Worm (Caenorhabditis elegans) whole organism, young adult: ENCODE data around the gene ptr-3.
A peak's percentile ranks its signal among the peaks of the same experiment; 100 is the strongest.

Experiments
- B0261.1 ChIP-seq: sonication (generic microtip); optimal IDR thresholded peaks from 2 replicates; lab custom pipeline; 2016; ENCODE audit warnings: mild to moderate bottlenecking, missing genetic modification characterization, moderate library complexity, missing compliant biosample characterization
- C17E4.6 ChIP-seq: fragments of 200-800 bp; sonication (Bioruptor generic); IDR thresholded peaks from 2 replicates; pipeline ENCODE4 v1.3.6; 2022; ENCODE audit warnings: missing genetic modification reagents, missing genetic modification characterization, missing compliant biosample characterization
- D2030.7 ChIP-seq: fragments of 200-800 bp; sonication (Bioruptor generic); IDR thresholded peaks from 2 replicates; pipeline ENCODE4 v1.3.6; 2022; ENCODE audit warnings: missing genetic modification reagents, missing genetic modification characterization, missing compliant biosample characterization
- F23B12.7 ChIP-seq: sonication (generic microtip); optimal IDR thresholded peaks from 2 replicates; lab custom pipeline; 2017; ENCODE audit warnings: missing genetic modification characterization, mild to moderate bottlenecking, missing compliant biosample characterization, antibody characterized with exemption, moderate library complexity; ENCODE audit not compliant: insufficient read depth
- F37B4.10 ChIP-seq: fragments of 200-800 bp; sonication (Bioruptor generic); IDR thresholded peaks from 2 replicates; pipeline ENCODE4 v1.3.6; 2022; ENCODE audit warnings: missing genetic modification characterization, missing compliant biosample characterization
- F52B5.7 ChIP-seq: sonication (generic microtip); optimal IDR thresholded peaks from 2 replicates; lab custom pipeline; 2016; ENCODE audit warnings: mild to moderate bottlenecking, missing genetic modification characterization, missing compliant biosample characterization
- F55B11.4 ChIP-seq: sonication (generic microtip); optimal IDR thresholded peaks from 2 replicates; lab custom pipeline; 2016; ENCODE audit warnings: missing compliant biosample characterization, missing genetic modification characterization, borderline replicate concordance; ENCODE audit not compliant: insufficient read depth
- F57C9.4 ChIP-seq: sonication (generic microtip); optimal IDR thresholded peaks from 2 replicates; lab custom pipeline; 2017; ENCODE audit warnings: mild to moderate bottlenecking, missing genetic modification characterization, missing compliant biosample characterization
- Y53G8AR.9 ChIP-seq: fragments of 200-800 bp; sonication (Bioruptor generic); conservative IDR thresholded peaks from 2 replicates; pipeline ENCODE4 v1.3.6; 2022; ENCODE audit warnings: missing genetic modification reagents, missing genetic modification characterization, missing compliant biosample characterization
- Y56A3A.18 ChIP-seq: fragments of 200-800 bp; sonication (Bioruptor generic); IDR thresholded peaks from 2 replicates; pipeline ENCODE4 v1.3.6; 2022; ENCODE audit warnings: missing genetic modification reagents, missing genetic modification characterization, missing compliant biosample characterization
- aptf-3 ChIP-seq: fragments of 200-800 bp; sonication (Bioruptor generic); IDR thresholded peaks from 2 replicates; pipeline ENCODE4 v1.3.6; 2022; ENCODE audit warnings: missing genetic modification characterization, missing compliant biosample characterization
- attf-5 ChIP-seq: fragments of 200-800 bp; sonication (Bioruptor generic); optimal IDR thresholded peaks from 2 replicates; lab custom pipeline; 2018; ENCODE audit warnings: mild to moderate bottlenecking, missing genetic modification characterization, missing compliant biosample characterization
- attf-6 ChIP-seq: fragments of 200-800 bp; sonication (Bioruptor generic); IDR thresholded peaks from 2 replicates; pipeline ENCODE4 v1.3.6; 2022; ENCODE audit warnings: missing genetic modification reagents, missing genetic modification characterization, missing compliant biosample characterization
- cebp-1 ChIP-seq, 2 experiments: fragments of 200-800 bp in 1 of 2; sonication (Bioruptor generic) in 1 of 2; sonication (generic microtip) in 1 of 2; IDR thresholded peaks in 1 of 2; optimal IDR thresholded peaks in 1 of 2; 2 replicates each; pipeline versions ENCODE4 v1.3.6 to Lab custom; 2017 to 2022; ENCODE audit warnings: missing compliant biosample characterization in 2 of 2, missing genetic modification characterization in 2 of 2, mild to moderate bottlenecking in 1 of 2, missing genetic modification reagents in 1 of 2, moderate library complexity in 1 of 2
- ceh-100 ChIP-seq: fragments of 200-800 bp; sonication (Bioruptor generic); IDR thresholded peaks from 2 replicates; pipeline ENCODE4 v1.3.6; 2022; ENCODE audit warnings: missing genetic modification reagents, missing genetic modification characterization, missing compliant biosample characterization
- ceh-79 ChIP-seq: sonication (generic microtip); optimal IDR thresholded peaks from 2 replicates; lab custom pipeline; 2017; ENCODE audit warnings: mild to moderate bottlenecking, missing genetic modification characterization, missing compliant biosample characterization
- ceh-91 ChIP-seq: fragments of 200-800 bp; sonication (Bioruptor generic); IDR thresholded peaks from 2 replicates; pipeline ENCODE4 v1.3.6; 2022; ENCODE audit warnings: missing genetic modification reagents, missing genetic modification characterization, missing compliant biosample characterization
- die-1 ChIP-seq: sonication (generic microtip); optimal IDR thresholded peaks from 2 replicates; lab custom pipeline; 2016; ENCODE audit warnings: missing genotype, mild to moderate bottlenecking, missing genetic modification characterization, missing compliant biosample characterization
- egl-44 ChIP-seq: fragments of 200-800 bp; sonication (Bioruptor generic); IDR thresholded peaks from 2 replicates; pipeline ENCODE4 v1.3.6; 2022; ENCODE audit warnings: missing genetic modification reagents, missing genetic modification characterization, missing compliant biosample characterization
- ekl-4 ChIP-seq: fragments of 200-800 bp; sonication (Bioruptor generic); IDR thresholded peaks from 2 replicates; pipeline ENCODE4 v1.3.6; 2022; ENCODE audit warnings: missing genetic modification reagents, missing genetic modification characterization, missing compliant biosample characterization
- ets-4 ChIP-seq: fragments of 200-800 bp; sonication (Bioruptor generic); optimal IDR thresholded peaks from 2 replicates; lab custom pipeline; 2018; ENCODE audit warnings: mild to moderate bottlenecking, missing genetic modification characterization, missing compliant biosample characterization
- gei-17 ChIP-seq: fragments of 200-800 bp; sonication (Bioruptor generic); optimal IDR thresholded peaks from 2 replicates; lab custom pipeline; 2018; ENCODE audit warnings: mild to moderate bottlenecking, missing genetic modification characterization, missing compliant biosample characterization
- him-1 ChIP-seq: sonication (generic microtip); optimal IDR thresholded peaks from 2 replicates; lab custom pipeline; 2016; ENCODE audit warnings: missing genotype, missing genetic modification reagents, missing genetic modification characterization, missing compliant biosample characterization
- lin-35 ChIP-seq, 3 experiments: fragments of 150-350 bp in 2 of 3; sonication (generic microtip) in 1 of 3; optimal IDR thresholded peaks; 2 replicates each; lab custom pipeline; 2014 to 2018; ENCODE audit warnings: missing biosample characterization in 3 of 3, missing genetic modification characterization in 3 of 3, missing genetic modification reagents in 3 of 3
- lsy-27 ChIP-seq: sonication (generic microtip); optimal IDR thresholded peaks from 2 replicates; lab custom pipeline; 2017; ENCODE audit warnings: missing genetic modification characterization, mild to moderate bottlenecking, missing compliant biosample characterization, antibody characterized with exemption, missing genotype, borderline replicate concordance; ENCODE audit not compliant: insufficient read depth
- madf-3 ChIP-seq: fragments of 200-800 bp; sonication (Bioruptor generic); IDR thresholded peaks from 2 replicates; pipeline ENCODE4 v1.3.6; 2022; ENCODE audit warnings: missing genetic modification reagents, missing genetic modification characterization, missing compliant biosample characterization
- madf-6 ChIP-seq: fragments of 200-800 bp; sonication (Bioruptor generic); IDR thresholded peaks from 2 replicates; pipeline ENCODE4 v1.3.6; 2022; ENCODE audit warnings: missing genetic modification reagents, missing genetic modification characterization, missing compliant biosample characterization
- mcd-1 ChIP-seq: fragments of 200-800 bp; sonication (Bioruptor generic); IDR thresholded peaks from 2 replicates; pipeline ENCODE4 v1.3.6; 2022; ENCODE audit warnings: missing genetic modification reagents, missing genetic modification characterization, missing compliant biosample characterization
- nfyb-1 ChIP-seq: fragments of 200-800 bp; sonication (Bioruptor generic); IDR thresholded peaks from 2 replicates; pipeline ENCODE4 v1.3.6; 2022; ENCODE audit warnings: missing genetic modification reagents, missing genetic modification characterization, missing compliant biosample characterization
- nhr-120 ChIP-seq: fragments of 200-800 bp; sonication (Bioruptor generic); IDR thresholded peaks from 2 replicates; pipeline ENCODE4 v1.3.6; 2022; ENCODE audit warnings: missing genetic modification characterization, missing compliant biosample characterization
- nhr-179 ChIP-seq: sonication (generic microtip); optimal IDR thresholded peaks from 2 replicates; lab custom pipeline; 2016; ENCODE audit warnings: mild to moderate bottlenecking, missing genetic modification characterization, missing compliant biosample characterization
- nhr-90 ChIP-seq: sonication (generic microtip); optimal IDR thresholded peaks from 2 replicates; lab custom pipeline; 2016; ENCODE audit warnings: missing genotype, mild to moderate bottlenecking, missing genetic modification characterization, missing compliant biosample characterization
- sdz-38 ChIP-seq: sonication (generic microtip); optimal IDR thresholded peaks from 2 replicates; lab custom pipeline; 2016; ENCODE audit warnings: missing genotype, missing genetic modification characterization, missing compliant biosample characterization
- sea-2 ChIP-seq: fragments of 200-800 bp; sonication (Bioruptor generic); IDR thresholded peaks from 2 replicates; pipeline ENCODE4 v1.3.6; 2022; ENCODE audit warnings: missing genetic modification characterization, missing compliant biosample characterization
- snpc-1.3 ChIP-seq: sonication (generic microtip); optimal IDR thresholded peaks from 2 replicates; lab custom pipeline; 2017; ENCODE audit warnings: missing genetic modification characterization, mild to moderate bottlenecking, missing compliant biosample characterization, antibody characterized with exemption, moderate library complexity, missing genotype, missing genetic modification reagents; ENCODE audit not compliant: insufficient read depth
- snpc-4 ChIP-seq, 5 experiments: fragments of 150-350 bp in 1 of 5; sonication (generic microtip) in 4 of 5; optimal IDR thresholded peaks; 2 replicates each; lab custom pipeline; 2014 to 2018; ENCODE audit warnings: missing genetic modification characterization in 5 of 5, missing biosample characterization in 3 of 5, antibody characterized with exemption in 2 of 5, mild to moderate bottlenecking in 2 of 5, missing compliant biosample characterization in 2 of 5, missing genotype in 2 of 5, moderate library complexity in 2 of 5, missing genetic modification reagents in 1 of 5
- somi-1 ChIP-seq: fragments of 200-800 bp; sonication (Bioruptor generic); optimal IDR thresholded peaks from 2 replicates; lab custom pipeline; 2018; ENCODE audit warnings: mild to moderate bottlenecking, missing genetic modification characterization, missing compliant biosample characterization
- tbx-9 ChIP-seq: sonication (generic microtip); optimal IDR thresholded peaks from 2 replicates; lab custom pipeline; 2016; ENCODE audit warnings: borderline replicate concordance, missing genetic modification characterization, inconsistent platforms, missing compliant biosample characterization
- zfh-2 ChIP-seq: fragments of 200-800 bp; sonication (Bioruptor generic); conservative IDR thresholded peaks from 2 replicates; pipeline ENCODE4 v1.3.6; 2022; ENCODE audit warnings: missing genetic modification reagents, missing genetic modification characterization, missing compliant biosample characterization
- ztf-18 ChIP-seq: sonication (generic microtip); optimal IDR thresholded peaks from 2 replicates; lab custom pipeline; 2016; ENCODE audit warnings: missing genotype, mild to moderate bottlenecking, missing genetic modification characterization, missing compliant biosample characterization
- ztf-26 ChIP-seq: sonication (generic microtip); optimal IDR thresholded peaks from 2 replicates; lab custom pipeline; 2017; ENCODE audit warnings: missing genetic modification characterization, missing compliant biosample characterization
- ztf-28 ChIP-seq: fragments of 200-800 bp; sonication (Bioruptor generic); IDR thresholded peaks from 2 replicates; pipeline ENCODE4 v1.3.6; 2022; ENCODE audit warnings: missing genetic modification reagents, missing genetic modification characterization, missing compliant biosample characterization
- ztf-3 ChIP-seq: fragments of 200-800 bp; sonication (Bioruptor generic); optimal IDR thresholded peaks from 2 replicates; lab custom pipeline; 2018; ENCODE audit warnings: mild to moderate bottlenecking, missing genetic modification characterization, missing compliant biosample characterization

The ptr-3 gene

ce11 chrII:367455-367854 lies at the start of gene ptr-3:
TSS of gene ptr-3 (minus strand) at chrII:367555.
- no peak for TF ChIP-seq sdz-38 (tag; lab: Kevin White, UChicago)
- TF ChIP-seq ztf-28 (GFP tag; lab: Robert Waterston, UW) = no peak
- no peak for TF ChIP-seq D2030.7 (GFP tag; lab: Robert Waterston, UW)
- TF ChIP-seq nhr-90 (tag; lab: Kevin White, UChicago) = no peak
- TF ChIP-seq Y53G8AR.9 (GFP tag; lab: Robert Waterston, UW) = no peak
- no peak for TF ChIP-seq B0261.1 (tag; lab: Kevin White, UChicago)
- no peak for TF ChIP-seq snpc-1.3 (tag; lab: Kevin White, UChicago)
- TF ChIP-seq nhr-179 (tag; lab: Kevin White, UChicago) = no peak
- TF ChIP-seq ceh-100 (GFP tag; lab: Robert Waterston, UW) = no peak
- no peak for TF ChIP-seq ztf-3 (GFP tag; lab: Kevin White, UChicago)

DNA sequence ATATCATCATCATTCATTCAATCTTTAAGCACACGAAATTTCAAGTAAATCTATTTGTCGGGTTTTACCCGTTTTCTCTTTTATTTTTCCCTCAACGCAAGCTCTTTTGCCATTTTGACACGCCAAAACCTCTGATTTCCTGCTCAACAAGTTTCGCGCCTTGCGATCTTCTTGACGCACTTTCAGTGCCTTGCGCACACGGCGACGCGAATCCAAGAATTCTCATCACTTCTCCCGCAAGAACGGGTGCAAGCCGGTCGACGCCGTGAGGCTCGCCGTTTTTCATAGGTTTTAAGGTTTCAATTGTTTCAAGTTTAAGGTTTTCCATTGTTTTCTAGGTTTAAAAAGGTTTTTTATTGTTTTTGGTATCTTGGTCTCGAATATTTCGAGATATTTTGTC lies 49.5 kb upstream of the ptr-3 start:
- peak; percentile 87 for TF ChIP-seq ztf-18 (tag; lab: Kevin White, UChicago)
- 0 out of 2 replicates have a peak, but pooled peaks have one; percentile 47 for TF ChIP-seq madf-6 (GFP tag; lab: Robert Waterston, UW)
- peak; percentile 56 for TF ChIP-seq him-1 (tag; lab: Kevin White, UChicago)
- TF ChIP-seq, all 124 proteins: peak for 3; not testable (repeated sequence) for 121

DNA sequence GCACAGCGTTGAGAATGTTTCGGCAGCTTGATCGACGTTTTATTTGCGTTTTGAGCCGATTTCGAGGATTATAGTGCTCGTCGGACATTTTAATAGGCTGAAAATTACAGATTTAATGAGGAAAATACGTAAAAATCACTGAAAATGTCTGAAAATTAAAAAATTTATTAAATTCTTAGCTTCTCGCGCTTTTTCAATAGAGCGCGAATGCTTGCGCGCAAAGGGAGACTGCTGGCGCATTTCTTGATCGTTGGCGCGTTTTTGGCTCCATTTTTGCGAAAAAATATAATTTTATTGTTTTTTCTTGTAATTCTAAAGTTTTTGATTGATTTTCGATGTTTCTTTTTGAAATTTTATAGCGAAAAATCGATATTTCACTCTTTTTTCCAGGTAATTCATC lies 43.5 kb upstream of the ptr-3 start, which contains the start of the genes dnsn-1 and C24H12.4:
dnsn-1 (minus strand) TSS at position 101 of the 400 bp plus-strand sequence.
C24H12.4 (plus strand) TSS at position 391 of the 400 bp plus-strand sequence.
- TF ChIP-seq egl-44 = 0 out of 2 replicates have a peak, but pooled peaks have one; percentile 20
- peak in 2 of 3 experiments; percentile 37 to 96 for TF ChIP-seq lin-35 (GFP tag; optimal IDR thresholded peaks at IDR 0.05; lab: Kevin White, UChicago)
- TF ChIP-seq F57C9.4 (tag; lab: Kevin White, UChicago) = no peak
- TF ChIP-seq F52B5.7 (tag; lab: Kevin White, UChicago) = no peak
- peak; percentile 76 for TF ChIP-seq attf-5 (GFP tag; lab: Kevin White, UChicago)
- no peak for TF ChIP-seq nhr-90 (tag; lab: Kevin White, UChicago)
- TF ChIP-seq nfyb-1 (GFP tag; lab: Robert Waterston, UW) = peak; percentile 89
- TF ChIP-seq snpc-4 (GFP tag; optimal IDR thresholded peaks at IDR 0.05; lab: Kevin White, UChicago) = peak; percentile 67
- peak; percentile 58 to 83 (median 69) for TF ChIP-seq snpc-4 (tag; optimal IDR thresholded peaks at IDR 0.05; lab: Kevin White, UChicago)
- TF ChIP-seq lsy-27 (tag; lab: Kevin White, UChicago) = no peak
- no peak for TF ChIP-seq tbx-9 (tag; lab: Kevin White, UChicago)
- no peak for TF ChIP-seq somi-1
- TF ChIP-seq nhr-179 (tag; lab: Kevin White, UChicago) = no peak
- TF ChIP-seq nhr-120 (GFP tag; lab: Robert Waterston, UW) = no peak
- 0 out of 2 replicates have a peak, but pooled peaks have one; percentile 28 for TF ChIP-seq zfh-2 (GFP tag; lab: Robert Waterston, UW)
- TF ChIP-seq F37B4.10 (GFP tag; lab: Robert Waterston, UW) = no peak
- TF ChIP-seq ztf-26 (tag; lab: Kevin White, UChicago) = peak; percentile 43
- peak; percentile 91 for TF ChIP-seq Y53G8AR.9 (GFP tag; lab: Robert Waterston, UW)
- TF ChIP-seq madf-3 (GFP tag; lab: Robert Waterston, UW) = no peak
- TF ChIP-seq aptf-3 (GFP tag; lab: Robert Waterston, UW) = no peak
- no peak for TF ChIP-seq attf-6 (GFP tag; lab: Robert Waterston, UW)
- no peak for TF ChIP-seq sea-2
- no peak for TF ChIP-seq die-1
- TF ChIP-seq Y56A3A.18 (GFP tag; lab: Robert Waterston, UW) = no peak
- TF ChIP-seq ekl-4 (GFP tag; lab: Robert Waterston, UW) = peak; percentile 69
- no peak for TF ChIP-seq ceh-79 (tag; lab: Kevin White, UChicago)
- no peak for TF ChIP-seq cebp-1 (GFP tag; IDR thresholded peaks at IDR 0.05; lab: Robert Waterston, UW)
- TF ChIP-seq cebp-1 (tag; optimal IDR thresholded peaks at IDR 0.05; lab: Kevin White, UChicago) = peak; percentile 80
- 0 out of 2 replicates have a peak, but pooled peaks have one; percentile 51 for TF ChIP-seq C17E4.6 (GFP tag; lab: Robert Waterston, UW)
- TF ChIP-seq F55B11.4 (tag; lab: Kevin White, UChicago) = no peak
- TF ChIP-seq ets-4 = no peak
- TF ChIP-seq F23B12.7 = peak; percentile 31
- peak; percentile 99 for TF ChIP-seq mcd-1 (GFP tag; lab: Robert Waterston, UW)
- TF ChIP-seq gei-17 (GFP tag; lab: Kevin White, UChicago) = peak; percentile 67
- TF ChIP-seq ceh-91 (GFP tag; lab: Robert Waterston, UW) = peak; percentile 13; the same call in 1 of the 2 replicates
